Fruit fly (Drosophila melanogaster): ENCODE results near the gene CG33695.

The CG33695 gene

dm6 chr2L:11228909-11229574, 48.8 kb upstream of the CG33695 start:
- TF ChIP-seq CG9705 (GFP tag; optimal IDR thresholded peaks at IDR 0.05) (no peak), Dfd (GFP tag; optimal IDR thresholded peaks at IDR 0.05) (no peak)

dm6 chr2L:11235534-11235933, 42.3 kb upstream of the CG33695 start:
- no peak for TF ChIP-seq Abd-B (GFP tag; optimal IDR thresholded peaks at IDR 0.05)
- peak; percentile 96 for TF ChIP-seq Dfd (GFP tag; optimal IDR thresholded peaks at IDR 0.05)
- TF ChIP-seq foxo (GFP tag; optimal IDR thresholded peaks at IDR 0.05), result no peak

- TF ChIP-seq Hr83 (GFP tag; optimal IDR thresholded peaks at IDR 0.05; ENCODE audit: poor library complexity, severe bottlenecking) (no peak), Dfd (GFP tag; optimal IDR thresholded peaks at IDR 0.05) (peak; percentile 91)
Measured at dm6 chr2L:11236364-11236763, 41.5 kb upstream of the CG33695 start.

- no peak for TF ChIP-seq Hr78 (GFP tag; optimal IDR thresholded peaks at IDR 0.05)
- TF ChIP-seq N (GFP tag; optimal IDR thresholded peaks at IDR 0.05), result no peak
- TF ChIP-seq Myc (optimal IDR thresholded peaks at IDR 0.05), result no peak
- TF ChIP-seq Vsx2 (GFP tag; optimal IDR thresholded peaks at IDR 0.05; ENCODE audit: partially characterized antibody), result no peak
- no peak for TF ChIP-seq tai (GFP tag; optimal IDR thresholded peaks at IDR 0.05)
- TF ChIP-seq CG32264 (GFP tag; optimal IDR thresholded peaks at IDR 0.05), result no peak
- no peak for TF ChIP-seq Dif (GFP tag; optimal IDR thresholded peaks at IDR 0.05; ENCODE audit: partially characterized antibody)
Measured at dm6 chr2L:11243912-11244311, 33.9 kb upstream of the CG33695 start.

- TF ChIP-seq Vsx2 (GFP tag; optimal IDR thresholded peaks at IDR 0.05; ENCODE audit: partially characterized antibody), result no peak
- TF ChIP-seq Hnf4 (GFP tag; optimal IDR thresholded peaks at IDR 0.05), result no peak
- TF ChIP-seq dsf (GFP tag; optimal IDR thresholded peaks at IDR 0.05; ENCODE audit: borderline replicate concordance), result no peak
- no peak for TF ChIP-seq Hr83 (GFP tag; optimal IDR thresholded peaks at IDR 0.05; ENCODE audit: poor library complexity, severe bottlenecking)
- no peak for TF ChIP-seq h (GFP tag; optimal IDR thresholded peaks at IDR 0.05)
- no peak for TF ChIP-seq psq (GFP tag; optimal IDR thresholded peaks at IDR 0.05)
- TF ChIP-seq dmrt93B (GFP tag; optimal IDR thresholded peaks at IDR 0.05), result no peak
- TF ChIP-seq fru (GFP tag; optimal IDR thresholded peaks at IDR 0.05), result no peak
- TF ChIP-seq CG32264 (GFP tag; optimal IDR thresholded peaks at IDR 0.05), result no peak
- no peak for TF ChIP-seq Dfd (GFP tag; optimal IDR thresholded peaks at IDR 0.05)
- TF ChIP-seq usp (GFP tag; optimal IDR thresholded peaks at IDR 0.05), result no peak
- TF ChIP-seq Rel (GFP tag; optimal IDR thresholded peaks at IDR 0.05), result no peak
- no peak for TF ChIP-seq Rel (tag; optimal IDR thresholded peaks at IDR 0.05)
- no peak for TF ChIP-seq ey (GFP tag; optimal IDR thresholded peaks at IDR 0.05)
- TF ChIP-seq Mio (GFP tag; optimal IDR thresholded peaks at IDR 0.05), result no peak
- TF ChIP-seq foxo (GFP tag; optimal IDR thresholded peaks at IDR 0.05), result no peak
- TF ChIP-seq GATAd (GFP tag; optimal IDR thresholded peaks at IDR 0.05), result no peak
- no peak for TF ChIP-seq OdsH (GFP tag; optimal IDR thresholded peaks at IDR 0.05)
- TF ChIP-seq HLH106 (tag; optimal IDR thresholded peaks at IDR 0.05), result no peak
- TF ChIP-seq sv (GFP tag; optimal IDR thresholded peaks at IDR 0.05), result no peak
Measured at dm6 chr2L:11247730-11248129, 30.1 kb upstream of the CG33695 start.

dm6 chr2L:11249376-11249775, 28.4 kb upstream of the CG33695 start:
- TF ChIP-seq CG32264 (GFP tag; optimal IDR thresholded peaks at IDR 0.05), result no peak
- TF ChIP-seq HLH106 (tag; optimal IDR thresholded peaks at IDR 0.05), result no peak
- no peak for TF ChIP-seq foxo (GFP tag; optimal IDR thresholded peaks at IDR 0.05)
- TF ChIP-seq Dfd (GFP tag; optimal IDR thresholded peaks at IDR 0.05), result peak; percentile 47
- no peak for TF ChIP-seq dsf (GFP tag; optimal IDR thresholded peaks at IDR 0.05; ENCODE audit: borderline replicate concordance)
- no peak for TF ChIP-seq dmrt93B (GFP tag; optimal IDR thresholded peaks at IDR 0.05)
- TF ChIP-seq fru (GFP tag; optimal IDR thresholded peaks at IDR 0.05), result no peak
- no peak for TF ChIP-seq Abd-B (GFP tag; optimal IDR thresholded peaks at IDR 0.05)
- TF ChIP-seq ey (GFP tag; optimal IDR thresholded peaks at IDR 0.05), result no peak

- TF ChIP-seq br (GFP tag; optimal IDR thresholded peaks at IDR 0.05), result no peak
- TF ChIP-seq HLH106 (tag; optimal IDR thresholded peaks at IDR 0.05), result no peak
- TF ChIP-seq lola (GFP tag; optimal IDR thresholded peaks at IDR 0.05), result no peak
- no peak for TF ChIP-seq CG32264 (GFP tag; optimal IDR thresholded peaks at IDR 0.05)
- TF ChIP-seq Abd-B (GFP tag; optimal IDR thresholded peaks at IDR 0.05), result no peak
- TF ChIP-seq Jra (GFP tag; optimal IDR thresholded peaks at IDR 0.05), result no peak
- TF ChIP-seq usp (GFP tag; optimal IDR thresholded peaks at IDR 0.05), result no peak
- no peak for TF ChIP-seq foxo (GFP tag; optimal IDR thresholded peaks at IDR 0.05)
- no peak for TF ChIP-seq Vsx2 (GFP tag; optimal IDR thresholded peaks at IDR 0.05; ENCODE audit: partially characterized antibody)
- no peak for TF ChIP-seq Hnf4 (GFP tag; optimal IDR thresholded peaks at IDR 0.05)
- TF ChIP-seq dl (GFP tag; optimal IDR thresholded peaks at IDR 0.05; ENCODE audit: insufficient read depth in 1 of 2, partially characterized antibody in 2 of 2), result no peak
- TF ChIP-seq dsf (GFP tag; optimal IDR thresholded peaks at IDR 0.05; ENCODE audit: borderline replicate concordance), result no peak
- no peak for TF ChIP-seq Dif (GFP tag; optimal IDR thresholded peaks at IDR 0.05; ENCODE audit: partially characterized antibody)
- no peak for TF ChIP-seq GATAd (GFP tag; optimal IDR thresholded peaks at IDR 0.05)
Measured at dm6 chr2L:11251181-11251580, 26.6 kb upstream of the CG33695 start.
